Worm (Caenorhabditis elegans): Measurements from ENCODE around the gene W02A2.9.

W02A2.9 gene

ce11 chrIV:13356005-13356404 is 8.5 kb downstream of the W02A2.9 start (continued):
- no peak for TF ChIP-seq chd-7 (tag; optimal IDR thresholded peaks at IDR 0.05)
- TF ChIP-seq B0336.3 (GFP tag; IDR thresholded peaks at IDR 0.05) = peak; percentile 57; the same call in 1 of the 2 replicates
- no peak for TF ChIP-seq unc-62 (GFP tag; optimal IDR thresholded peaks at IDR 0.05)
- TF ChIP-seq hrde-1 (tag; optimal IDR thresholded peaks at IDR 0.05; ENCODE audit: borderline replicate concordance) = peak; percentile 20
- no peak for TF ChIP-seq rec-8 (tag; optimal IDR thresholded peaks at IDR 0.05)
- no peak for TF ChIP-seq egl-44 (GFP tag; IDR thresholded peaks at IDR 0.05)
- TF ChIP-seq hmg-20 (GFP tag; IDR thresholded peaks at IDR 0.05) = no peak
- TF ChIP-seq rpc-1 (optimal IDR thresholded peaks at IDR 0.05) = no peak
- TF ChIP-seq rpc-1 (tag; optimal IDR thresholded peaks at IDR 0.05) = no peak
- no peak for TF ChIP-seq K11D2.4 (GFP tag; IDR thresholded peaks at IDR 0.05)
- no peak for TF ChIP-seq zim-3 (tag; optimal IDR thresholded peaks at IDR 0.05)
- TF ChIP-seq sea-2 (GFP tag; IDR thresholded peaks at IDR 0.05) = no peak
- no peak for TF ChIP-seq Y53F4B.3 (GFP tag; IDR thresholded peaks at IDR 0.05)
- peak; percentile 63 for TF ChIP-seq hsf-1 (GFP tag; IDR thresholded peaks at IDR 0.05)
- TF ChIP-seq ceh-100 (GFP tag; IDR thresholded peaks at IDR 0.05) = no peak
- no peak for TF ChIP-seq cebp-1 (GFP tag; IDR thresholded peaks at IDR 0.05)
- no peak for TF ChIP-seq cebp-1 (tag; optimal IDR thresholded peaks at IDR 0.05)
- TF ChIP-seq snpc-3.4 (tag; optimal IDR thresholded peaks at IDR 0.05) = no peak
- no peak for TF ChIP-seq egrh-3 (GFP tag; IDR thresholded peaks at IDR 0.05)
- TF ChIP-seq lin-26 (GFP tag; IDR thresholded peaks at IDR 0.05) = no peak
- TF ChIP-seq nfya-2 (GFP tag; IDR thresholded peaks at IDR 0.05) = no peak
- TF ChIP-seq F57A8.1 (GFP tag; optimal IDR thresholded peaks at IDR 0.05) = no peak
- TF ChIP-seq lsl-1 (GFP tag; optimal IDR thresholded peaks at IDR 0.05) = peak; percentile 4
- no peak for TF ChIP-seq snpc-4 (GFP tag; optimal IDR thresholded peaks at IDR 0.05)
- TF ChIP-seq snpc-4 (tag; optimal IDR thresholded peaks at IDR 0.05) = peak in 1 of 4 experiments; percentile 44
- no peak for TF ChIP-seq F57C9.4 (tag; optimal IDR thresholded peaks at IDR 0.05)
- no peak for TF ChIP-seq F37B4.10 (GFP tag; IDR thresholded peaks at IDR 0.05)
- no peak for TF ChIP-seq lir-1 (GFP tag; conservative IDR thresholded peaks at IDR 0.05)
- TF ChIP-seq attf-5 (GFP tag; optimal IDR thresholded peaks at IDR 0.05) = no peak
- no peak for TF ChIP-seq F10E7.11 (tag; optimal IDR thresholded peaks at IDR 0.05)
- no peak for TF ChIP-seq let-607 (tag; optimal IDR thresholded peaks at IDR 0.05)
- no peak for TF ChIP-seq F49E8.2 (tag; optimal IDR thresholded peaks at IDR 0.05; ENCODE audit: insufficient read depth)
- no peak for TF ChIP-seq die-1 (tag; optimal IDR thresholded peaks at IDR 0.05)
- TF ChIP-seq F55B11.4 (tag; optimal IDR thresholded peaks at IDR 0.05; ENCODE audit: borderline replicate concordance, insufficient read depth) = no peak
- TF ChIP-seq B0019.2 (GFP tag; conservative IDR thresholded peaks at IDR 0.05) = no peak
- no peak for TF ChIP-seq somi-1 (GFP tag; optimal IDR thresholded peaks at IDR 0.05)
- 0 out of 2 replicates have a peak, but pooled peaks have one; percentile 45 for TF ChIP-seq pbrm-1 (GFP tag; IDR thresholded peaks at IDR 0.05)
- TF ChIP-seq Y95B8A.8 (GFP tag; IDR thresholded peaks at IDR 0.05) = no peak
- TF ChIP-seq nhr-120 (GFP tag; IDR thresholded peaks at IDR 0.05) = no peak
- TF ChIP-seq zfh-2 (GFP tag; conservative IDR thresholded peaks at IDR 0.05) = no peak
- TF ChIP-seq ceh-91 (GFP tag; IDR thresholded peaks at IDR 0.05) = no peak
- TF ChIP-seq C06A6.2 (GFP tag; conservative IDR thresholded peaks at IDR 0.05) = no peak
- no peak for TF ChIP-seq bed-2 (GFP tag; IDR thresholded peaks at IDR 0.05)
- TF ChIP-seq ceh-79 (tag; optimal IDR thresholded peaks at IDR 0.05) = no peak
- no peak for TF ChIP-seq nhr-27 (tag; optimal IDR thresholded peaks at IDR 0.05)
- TF ChIP-seq aptf-2 (GFP tag; conservative IDR thresholded peaks at IDR 0.05) = no peak
- no peak for TF ChIP-seq ceh-27 (GFP tag; optimal IDR thresholded peaks at IDR 0.05)
- no peak for TF ChIP-seq aptf-3 (GFP tag; IDR thresholded peaks at IDR 0.05)
- TF ChIP-seq him-1 (tag; optimal IDR thresholded peaks at IDR 0.05) = peak; percentile 58
